Worm (Caenorhabditis elegans): ENCODE measurements around the gene F17C11.4.

ce11 chrV:10958322-10958900 lies 6.8 kb downstream of the F17C11.4 start, which contains the start of gene pigt-1:
- TF ChIP-seq hlh-15 (tag; optimal IDR thresholded peaks at IDR 0.05) (no peak), pat-9 (tag; optimal IDR thresholded peaks at IDR 0.05) (no peak), F13H6.1 (tag; optimal IDR thresholded peaks at IDR 0.05) (no peak), pqm-1 (tag; optimal IDR thresholded peaks at IDR 0.05) (no peak), ceh-6 (GFP tag; optimal IDR thresholded peaks at IDR 0.05) (no peak), ama-1 (optimal IDR thresholded peaks at IDR 0.05) (no peak), ceh-9 (tag; optimal IDR thresholded peaks at IDR 0.05) (no peak), fkh-10 (GFP tag; optimal IDR thresholded peaks at IDR 0.05) (no peak), npax-4 (tag; optimal IDR thresholded peaks at IDR 0.05) (no peak), elt-2 (tag; optimal IDR thresholded peaks at IDR 0.05) (no peak), nhr-11 (tag; optimal IDR thresholded peaks at IDR 0.05) (no peak)
